Fruit fly (Drosophila melanogaster): ENCODE measurements around the gene lab.

The lab gene

DNA sequence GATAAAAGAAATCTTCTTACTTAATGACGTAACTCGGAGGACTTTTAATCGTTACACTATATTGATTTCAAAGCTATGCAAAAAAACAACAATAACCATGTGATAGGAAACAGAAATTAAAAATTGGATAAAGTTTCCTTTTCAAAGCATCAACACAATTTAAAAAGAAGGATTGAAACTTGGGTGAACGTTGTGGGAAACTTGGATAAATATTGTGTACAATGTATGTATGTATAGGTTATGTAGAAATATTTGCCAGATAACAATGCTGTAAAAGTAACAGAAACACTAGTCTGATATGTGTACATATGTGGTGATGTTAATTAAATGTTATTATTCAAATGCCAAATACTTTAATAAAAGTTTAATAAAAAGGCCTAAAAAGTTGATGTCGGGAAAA is 27.9 kb upstream of the lab start:
- TF ChIP-seq CG11294 (GFP tag; IDR thresholded peaks at IDR 0.05) (no peak), CG34406 (GFP tag; optimal IDR thresholded peaks at IDR 0.05) (no peak), CG7368 (GFP tag; optimal IDR thresholded peaks at IDR 0.05) (no peak), Met (GFP tag; optimal IDR thresholded peaks at IDR 0.05) (no peak), Eip75B (GFP tag; optimal IDR thresholded peaks at IDR 0.05) (no peak), esn (GFP tag; optimal IDR thresholded peaks at IDR 0.05) (no peak), CG3032 (tag; optimal IDR thresholded peaks at IDR 0.05) (no peak), spab (GFP tag; optimal IDR thresholded peaks at IDR 0.05) (no peak)

DNA sequence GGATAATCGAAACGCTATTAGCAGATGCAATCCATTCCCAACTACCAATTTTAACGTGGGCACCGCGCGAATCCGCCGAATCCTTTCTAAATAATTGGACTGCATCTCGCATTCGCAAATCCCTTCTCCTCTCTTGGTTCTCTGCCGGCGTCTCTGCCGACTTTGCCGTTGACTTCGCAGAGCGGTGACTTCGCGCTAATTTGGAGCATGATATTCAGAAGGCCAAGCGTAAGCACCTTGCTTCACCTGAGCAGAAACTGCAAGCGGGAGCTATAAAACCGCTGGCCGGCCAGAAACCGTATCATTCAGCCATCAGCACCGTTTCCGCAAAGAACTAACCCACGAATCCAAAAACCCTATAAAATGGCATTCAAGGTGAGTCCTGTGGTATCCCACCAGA is 25.4 kb upstream of the lab start, which contains the start of gene Ccp84Aa:
TSS of gene Ccp84Aa (plus strand) at position 301 of the 400 bp plus-strand sequence.
- TF ChIP-seq CG34406 (GFP tag; optimal IDR thresholded peaks at IDR 0.05): no peak
- TF ChIP-seq CG10631 (GFP tag; optimal IDR thresholded peaks at IDR 0.05): no peak
- TF ChIP-seq Sox15 (GFP tag; optimal IDR thresholded peaks at IDR 0.05): no peak
- TF ChIP-seq achi (GFP tag; optimal IDR thresholded peaks at IDR 0.05): no peak
- no peak for TF ChIP-seq CG11294 (GFP tag; IDR thresholded peaks at IDR 0.05)
- TF ChIP-seq topi (GFP tag; optimal IDR thresholded peaks at IDR 0.05): no peak
- TF ChIP-seq CG15336 (GFP tag; IDR thresholded peaks at IDR 0.05): no peak

DNA sequence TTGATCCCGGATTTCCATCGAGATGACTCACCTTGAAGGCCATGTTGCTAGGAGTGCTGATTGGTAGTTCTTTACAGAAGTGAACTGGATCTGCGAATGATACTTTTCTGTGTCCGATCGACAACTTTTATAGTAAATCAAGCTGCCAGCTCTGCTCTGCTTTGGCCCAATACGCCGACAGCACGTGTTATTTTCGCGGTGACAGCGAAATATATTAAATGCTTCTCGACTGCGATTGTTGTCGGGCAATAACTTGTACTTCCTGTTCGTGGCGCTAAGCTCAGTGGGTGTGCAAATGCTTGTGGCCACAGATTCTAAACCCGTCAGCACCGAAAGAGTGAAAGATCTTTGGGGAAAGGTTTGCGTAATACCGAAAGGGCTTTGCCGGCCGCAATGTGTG is 24.4 kb upstream of the lab start, which contains the start of gene Ccp84Ab:
TSS of gene Ccp84Ab (minus strand) at position 101 of the 400 bp plus-strand sequence.
- no peak for TF ChIP-seq Hr39 (GFP tag; optimal IDR thresholded peaks at IDR 0.05)

DNA sequence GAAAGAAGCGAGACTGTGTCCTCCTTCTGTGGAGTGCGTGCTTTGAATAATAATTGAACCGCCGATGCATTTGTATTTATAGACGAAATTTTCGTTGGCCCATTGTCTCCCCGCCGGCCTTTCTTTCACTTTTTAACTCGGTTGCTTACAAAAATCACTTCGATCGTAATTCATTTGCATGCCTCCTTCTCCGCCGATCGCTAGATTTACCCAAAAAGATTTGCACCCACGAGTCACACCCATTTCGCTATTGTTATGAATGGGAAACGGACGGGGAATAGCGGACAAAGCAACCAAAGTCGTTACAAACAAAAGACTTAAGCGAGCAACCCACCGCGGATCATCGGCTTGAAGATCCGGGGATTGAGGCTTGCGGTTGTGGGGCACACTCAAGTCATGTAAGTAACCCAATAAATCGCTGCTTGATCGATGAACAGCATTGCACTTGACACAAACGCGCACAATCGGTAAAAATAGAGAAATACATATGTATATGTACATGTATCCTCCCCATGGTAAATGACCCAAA is 17.9 kb upstream of the lab start, which contains the start of gene Ccp84Ac:
TSS of gene Ccp84Ac (minus strand) at position 51 of the 529 bp plus-strand sequence.
- no peak for TF ChIP-seq CG9139 (GFP tag; optimal IDR thresholded peaks at IDR 0.05)
- no peak for TF ChIP-seq Sox102F (GFP tag; optimal IDR thresholded peaks at IDR 0.05)
- no peak for TF ChIP-seq Eip93F (GFP tag; optimal IDR thresholded peaks at IDR 0.05)
- TF ChIP-seq dsx (GFP tag; optimal IDR thresholded peaks at IDR 0.05; ENCODE audit: poor library complexity, severe bottlenecking): no peak
- no peak for TF ChIP-seq CG6854 (GFP tag; optimal IDR thresholded peaks at IDR 0.05)

DNA sequence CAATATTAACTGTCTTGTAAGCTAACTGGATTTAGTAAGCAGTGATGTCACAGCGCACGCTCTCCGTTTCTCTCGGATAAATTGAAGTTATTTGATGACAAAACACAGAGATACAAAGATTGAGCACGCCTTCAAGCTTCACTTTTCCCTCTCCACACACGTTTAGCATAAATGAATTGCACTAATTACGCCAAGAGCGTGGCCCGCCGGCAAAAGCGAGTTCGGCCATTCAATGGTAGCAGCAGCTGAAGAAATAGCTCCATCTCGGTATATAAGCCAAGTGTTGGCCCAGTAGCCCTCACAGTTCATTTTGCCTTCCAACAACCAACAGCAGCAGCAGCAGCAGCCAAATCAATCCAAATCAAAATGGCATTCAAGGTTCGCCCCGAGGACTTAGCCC is 14.0 kb upstream of the lab start, which contains the start of gene Ccp84Ad:
TSS of gene Ccp84Ad (plus strand) at position 301 of the 400 bp plus-strand sequence.
- TF ChIP-seq spab (GFP tag; optimal IDR thresholded peaks at IDR 0.05) (no peak), CG3919 (GFP tag; optimal IDR thresholded peaks at IDR 0.05) (no peak), CG16779 (tag; optimal IDR thresholded peaks at IDR 0.05) (no peak), OdsH (GFP tag; optimal IDR thresholded peaks at IDR 0.05) (no peak), fd85E (GFP tag; optimal IDR thresholded peaks at IDR 0.05) (no peak)

DNA sequence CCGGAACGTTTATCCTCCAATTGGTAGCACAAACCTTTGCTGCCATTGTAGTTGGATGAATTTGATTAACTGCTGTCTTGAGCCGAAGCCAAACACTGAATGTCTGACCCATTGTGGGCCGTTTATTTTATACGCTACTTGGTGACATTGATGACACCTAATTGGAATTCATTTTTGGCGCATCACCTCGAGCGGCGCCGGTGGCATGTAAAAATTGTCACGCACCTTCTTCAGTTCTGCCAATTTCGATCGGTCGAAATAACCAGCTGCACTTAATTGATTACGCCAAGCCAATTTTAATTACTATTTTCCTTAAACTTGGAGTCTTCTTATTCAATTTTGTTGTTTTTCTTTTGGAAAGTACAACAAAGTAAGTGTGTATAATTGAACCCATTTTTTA is 13.3 kb upstream of the lab start, which contains the start of gene Ccp84Ae:
TSS of gene Ccp84Ae (minus strand) at position 101 of the 400 bp plus-strand sequence.
- TF ChIP-seq CG7368 (GFP tag; optimal IDR thresholded peaks at IDR 0.05) (no peak), Eip93F (GFP tag; optimal IDR thresholded peaks at IDR 0.05) (no peak), eg (GFP tag; IDR thresholded peaks at IDR 0.05) (no peak), CG8319 (GFP tag; optimal IDR thresholded peaks at IDR 0.05) (no peak), vri (GFP tag; optimal IDR thresholded peaks at IDR 0.05) (no peak), Hr4 (GFP tag; optimal IDR thresholded peaks at IDR 0.05) (no peak), esn (GFP tag; optimal IDR thresholded peaks at IDR 0.05) (no peak), Ets21C (GFP tag; optimal IDR thresholded peaks at IDR 0.05) (no peak), CG6276 (GFP tag; optimal IDR thresholded peaks at IDR 0.05) (no peak)

DNA sequence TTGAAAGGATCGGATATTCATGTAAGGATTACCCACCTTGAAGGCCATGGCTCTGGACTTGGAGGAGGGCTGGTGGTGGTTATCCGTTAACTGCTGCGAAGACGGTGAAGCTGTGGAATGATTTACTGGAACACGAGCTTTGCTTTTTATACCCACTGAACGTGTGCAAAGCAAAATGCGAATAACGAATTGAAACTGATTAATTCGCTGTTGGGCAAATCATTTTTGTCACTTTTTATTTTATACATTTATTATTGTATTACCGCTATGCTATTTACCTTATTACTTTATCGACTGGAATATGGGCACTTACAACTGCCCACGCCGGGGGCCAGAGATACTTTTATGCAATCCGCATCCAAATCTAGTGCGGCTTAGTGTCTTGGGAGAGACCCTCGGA is 11.7 kb upstream of the lab start, which contains the start of gene Ccp84Af:
TSS of gene Ccp84Af (minus strand) at position 101 of the 400 bp plus-strand sequence.
- TF ChIP-seq Sox15 (GFP tag; optimal IDR thresholded peaks at IDR 0.05): no peak
- no peak for TF ChIP-seq Sox102F (GFP tag; optimal IDR thresholded peaks at IDR 0.05)
- TF ChIP-seq Blimp-1 (GFP tag; optimal IDR thresholded peaks at IDR 0.05): no peak
- TF ChIP-seq CG8119 (GFP tag; IDR thresholded peaks at IDR 0.05): no peak
- TF ChIP-seq spab (GFP tag; optimal IDR thresholded peaks at IDR 0.05): no peak
- TF ChIP-seq CG6163 (GFP tag; IDR thresholded peaks at IDR 0.05): no peak
- no peak for TF ChIP-seq OdsH (GFP tag; optimal IDR thresholded peaks at IDR 0.05)
- TF ChIP-seq Eip78C (GFP tag): no peak
- no peak for TF ChIP-seq lz (GFP tag; optimal IDR thresholded peaks at IDR 0.05)
- no peak for TF ChIP-seq dsx (GFP tag; optimal IDR thresholded peaks at IDR 0.05; ENCODE audit: poor library complexity, severe bottlenecking)
- no peak for TF ChIP-seq CG4318 (GFP tag; optimal IDR thresholded peaks at IDR 0.05)
- TF ChIP-seq CG10669 (GFP tag; optimal IDR thresholded peaks at IDR 0.05): no peak
- TF ChIP-seq Eip93F (GFP tag; optimal IDR thresholded peaks at IDR 0.05): no peak
- TF ChIP-seq salr (GFP tag; optimal IDR thresholded peaks at IDR 0.05): no peak
- TF ChIP-seq CG11762 (GFP tag; optimal IDR thresholded peaks at IDR 0.05; ENCODE audit: insufficient read depth): no peak
- no peak for TF ChIP-seq Hr39 (GFP tag; optimal IDR thresholded peaks at IDR 0.05)
- TF ChIP-seq CG1621 (tag; optimal IDR thresholded peaks at IDR 0.05): no peak
